Worm (Caenorhabditis elegans) whole organism, young adult: ENCODE measurements around the gene map-1.
A peak's percentile ranks its signal among the peaks of the same experiment; 100 is the strongest.

Experiments used
- B0336.3 ChIP-seq: fragments of 200-800 bp; sonication (Bioruptor generic); IDR thresholded peaks from 2 replicates; pipeline ENCODE4 v1.3.6; 2022; ENCODE audit warnings: missing genetic modification characterization, missing compliant biosample characterization
- C17E4.6 ChIP-seq: fragments of 200-800 bp; sonication (Bioruptor generic); IDR thresholded peaks from 2 replicates; pipeline ENCODE4 v1.3.6; 2022; ENCODE audit warnings: missing genetic modification reagents, missing genetic modification characterization, missing compliant biosample characterization
- D2030.7 ChIP-seq: fragments of 200-800 bp; sonication (Bioruptor generic); IDR thresholded peaks from 2 replicates; pipeline ENCODE4 v1.3.6; 2022; ENCODE audit warnings: missing genetic modification reagents, missing genetic modification characterization, missing compliant biosample characterization
- F10E7.11 ChIP-seq: sonication (generic microtip); optimal IDR thresholded peaks from 2 replicates; lab custom pipeline; 2017; ENCODE audit warnings: mild to moderate bottlenecking, missing genetic modification characterization, moderate library complexity, missing compliant biosample characterization
- F37B4.10 ChIP-seq: fragments of 200-800 bp; sonication (Bioruptor generic); IDR thresholded peaks from 2 replicates; pipeline ENCODE4 v1.3.6; 2022; ENCODE audit warnings: missing genetic modification characterization, missing compliant biosample characterization
- F39B2.1 ChIP-seq: fragments of 200-800 bp; sonication (Bioruptor generic); IDR thresholded peaks from 2 replicates; pipeline ENCODE4 v1.3.6; 2022; ENCODE audit warnings: missing genetic modification reagents, missing genetic modification characterization, missing compliant biosample characterization
- Y56A3A.18 ChIP-seq: fragments of 200-800 bp; sonication (Bioruptor generic); IDR thresholded peaks from 2 replicates; pipeline ENCODE4 v1.3.6; 2022; ENCODE audit warnings: missing genetic modification reagents, missing genetic modification characterization, missing compliant biosample characterization
- Y79H2A.3 ChIP-seq: fragments of 200-800 bp; sonication (Bioruptor generic); conservative IDR thresholded peaks from 2 replicates; pipeline ENCODE4 v1.3.6; 2022; ENCODE audit warnings: missing genetic modification reagents, missing genetic modification characterization, missing compliant biosample characterization
- Y95B8A.8 ChIP-seq: fragments of 200-800 bp; sonication (Bioruptor generic); IDR thresholded peaks from 2 replicates; pipeline ENCODE4 v1.3.6; 2022; ENCODE audit warnings: missing genetic modification reagents, missing genetic modification characterization, missing compliant biosample characterization
- ZK185.1 ChIP-seq: sonication (generic microtip); optimal IDR thresholded peaks from 2 replicates; lab custom pipeline; 2016; ENCODE audit warnings: mild to moderate bottlenecking, missing genetic modification characterization, missing compliant biosample characterization; ENCODE audit not compliant: poor library complexity, severe bottlenecking
- ama-1 ChIP-seq, 3 experiments: fragments of 150-350 bp in 1 of 3; sonication (generic microtip) in 2 of 3; optimal IDR thresholded peaks; 2 replicates each; lab custom pipeline; 2014 to 2018; ENCODE audit warnings: missing biosample characterization in 2 of 3, missing genetic modification characterization in 2 of 3, missing genetic modification reagents in 2 of 3
- aptf-2 ChIP-seq: fragments of 200-800 bp; sonication (Bioruptor generic); conservative IDR thresholded peaks from 2 replicates; pipeline ENCODE4 v1.3.6; 2022; ENCODE audit warnings: missing genetic modification reagents, missing genetic modification characterization, missing compliant biosample characterization
- atf-7 ChIP-seq: sonication (generic microtip); optimal IDR thresholded peaks from 2 replicates; lab custom pipeline; 2017; ENCODE audit warnings: mild to moderate bottlenecking, missing genetic modification characterization, missing compliant biosample characterization
- cebp-2 ChIP-seq: fragments of 200-800 bp; sonication (Bioruptor generic); IDR thresholded peaks from 2 replicates; pipeline ENCODE4 v1.3.6; 2022; ENCODE audit warnings: missing genetic modification characterization, missing compliant biosample characterization
- dox-1 ChIP-seq: fragments of 200-800 bp; sonication (Bioruptor generic); IDR thresholded peaks from 2 replicates; pipeline ENCODE4 v1.3.6; 2022; ENCODE audit warnings: missing genetic modification reagents, missing genetic modification characterization, missing compliant biosample characterization
- efl-1 ChIP-seq: fragments of 150-350 bp; optimal IDR thresholded peaks from 2 replicates; lab custom pipeline; 2014; ENCODE audit warnings: missing biosample characterization, missing genetic modification reagents, missing genetic modification characterization
- egl-44 ChIP-seq: fragments of 200-800 bp; sonication (Bioruptor generic); IDR thresholded peaks from 2 replicates; pipeline ENCODE4 v1.3.6; 2022; ENCODE audit warnings: missing genetic modification reagents, missing genetic modification characterization, missing compliant biosample characterization
- egrh-3 ChIP-seq: fragments of 200-800 bp; sonication (Bioruptor generic); IDR thresholded peaks from 2 replicates; pipeline ENCODE4 v1.3.6; 2022; ENCODE audit warnings: missing genetic modification reagents, missing genetic modification characterization, missing compliant biosample characterization
- hmg-1.2 ChIP-seq: fragments of 200-800 bp; sonication (Bioruptor generic); IDR thresholded peaks from 2 replicates; pipeline ENCODE4 v1.3.6; 2022; ENCODE audit warnings: missing genetic modification reagents, missing genetic modification characterization, missing compliant biosample characterization
- lin-35 ChIP-seq, 3 experiments: fragments of 150-350 bp in 2 of 3; sonication (generic microtip) in 1 of 3; optimal IDR thresholded peaks; 2 replicates each; lab custom pipeline; 2014 to 2018; ENCODE audit warnings: missing biosample characterization in 3 of 3, missing genetic modification characterization in 3 of 3, missing genetic modification reagents in 3 of 3
- lin-40 ChIP-seq: sonication (generic microtip); optimal IDR thresholded peaks from 2 replicates; lab custom pipeline; 2016; ENCODE audit warnings: missing genetic modification characterization, mild to moderate bottlenecking, missing compliant biosample characterization, missing genotype, missing genetic modification reagents
- lin-54 ChIP-seq: fragments of 200-800 bp; sonication (Bioruptor generic); optimal IDR thresholded peaks from 2 replicates; lab custom pipeline; 2018; ENCODE audit warnings: mild to moderate bottlenecking, missing genetic modification characterization, missing compliant biosample characterization
- lsy-27 ChIP-seq: sonication (generic microtip); optimal IDR thresholded peaks from 2 replicates; lab custom pipeline; 2017; ENCODE audit warnings: missing genetic modification characterization, mild to moderate bottlenecking, missing compliant biosample characterization, antibody characterized with exemption, missing genotype, borderline replicate concordance; ENCODE audit not compliant: insufficient read depth
- madf-3 ChIP-seq: fragments of 200-800 bp; sonication (Bioruptor generic); IDR thresholded peaks from 2 replicates; pipeline ENCODE4 v1.3.6; 2022; ENCODE audit warnings: missing genetic modification reagents, missing genetic modification characterization, missing compliant biosample characterization
- madf-6 ChIP-seq: fragments of 200-800 bp; sonication (Bioruptor generic); IDR thresholded peaks from 2 replicates; pipeline ENCODE4 v1.3.6; 2022; ENCODE audit warnings: missing genetic modification reagents, missing genetic modification characterization, missing compliant biosample characterization
- mcd-1 ChIP-seq: fragments of 200-800 bp; sonication (Bioruptor generic); IDR thresholded peaks from 2 replicates; pipeline ENCODE4 v1.3.6; 2022; ENCODE audit warnings: missing genetic modification reagents, missing genetic modification characterization, missing compliant biosample characterization
- mes-4 ChIP-seq: sonication (generic microtip); optimal IDR thresholded peaks from 2 replicates; lab custom pipeline; 2016; ENCODE audit warnings: missing genotype, missing genetic modification characterization, missing compliant biosample characterization
- nfya-2 ChIP-seq: fragments of 200-800 bp; sonication (Bioruptor generic); IDR thresholded peaks from 2 replicates; pipeline ENCODE4 v1.3.6; 2022; ENCODE audit warnings: missing genetic modification reagents, missing genetic modification characterization, missing compliant biosample characterization
- nfyb-1 ChIP-seq: fragments of 200-800 bp; sonication (Bioruptor generic); IDR thresholded peaks from 2 replicates; pipeline ENCODE4 v1.3.6; 2022; ENCODE audit warnings: missing genetic modification reagents, missing genetic modification characterization, missing compliant biosample characterization
- nhr-179 ChIP-seq: sonication (generic microtip); optimal IDR thresholded peaks from 2 replicates; lab custom pipeline; 2016; ENCODE audit warnings: mild to moderate bottlenecking, missing genetic modification characterization, missing compliant biosample characterization
- rcor-1 ChIP-seq: fragments of 200-800 bp; sonication (Bioruptor generic); IDR thresholded peaks from 2 replicates; pipeline ENCODE4 v1.3.6; 2022; ENCODE audit warnings: missing genetic modification reagents, missing genetic modification characterization, missing compliant biosample characterization
- rec-8 ChIP-seq, 2 experiments: sonication (generic microtip); optimal IDR thresholded peaks; 2 replicates each; lab custom pipeline; 2016; ENCODE audit warnings: mild to moderate bottlenecking in 2 of 2, missing genetic modification characterization in 2 of 2, missing genetic modification reagents in 2 of 2, missing genotype in 2 of 2, missing biosample characterization in 1 of 2, missing compliant biosample characterization in 1 of 2, moderate library complexity in 1 of 2
- repo-1 ChIP-seq: sonication (generic microtip); optimal IDR thresholded peaks from 2 replicates; lab custom pipeline; 2017; ENCODE audit warnings: mild to moderate bottlenecking, missing genetic modification characterization, missing compliant biosample characterization
- snpc-3.4 ChIP-seq: sonication (generic microtip); optimal IDR thresholded peaks from 2 replicates; lab custom pipeline; 2017; ENCODE audit warnings: missing genetic modification characterization, mild to moderate bottlenecking, missing compliant biosample characterization, antibody characterized with exemption, moderate library complexity, missing genotype, missing genetic modification reagents
- sptf-2 ChIP-seq: fragments of 200-800 bp; sonication (Bioruptor generic); optimal IDR thresholded peaks from 2 replicates; lab custom pipeline; 2018; ENCODE audit warnings: mild to moderate bottlenecking, missing genetic modification characterization, missing compliant biosample characterization
- xnd-1 ChIP-seq: sonication (generic microtip); optimal IDR thresholded peaks from 2 replicates; lab custom pipeline; 2016; ENCODE audit warnings: missing genotype, missing genetic modification reagents, missing genetic modification characterization, missing compliant biosample characterization
- zfh-2 ChIP-seq: fragments of 200-800 bp; sonication (Bioruptor generic); conservative IDR thresholded peaks from 2 replicates; pipeline ENCODE4 v1.3.6; 2022; ENCODE audit warnings: missing genetic modification reagents, missing genetic modification characterization, missing compliant biosample characterization
- ztf-6 ChIP-seq: fragments of 200-800 bp; sonication (Bioruptor generic); IDR thresholded peaks from 2 replicates; pipeline ENCODE4 v1.3.6; 2022; ENCODE audit warnings: missing genetic modification reagents, missing genetic modification characterization, missing compliant biosample characterization

Gene map-1

ce11 chrIV:3646338-3647154, 40.1 kb downstream of the map-1 start:
- no peak for TF ChIP-seq atf-7 (tag; lab: Kevin White, UChicago)
- TF ChIP-seq zfh-2 (GFP tag; lab: Robert Waterston, UW) = peak; percentile 70

ce11 chrIV:3645487-3645886, 41.2 kb downstream of the map-1 start:
- TF ChIP-seq egl-44 = 0 out of 2 replicates have a peak, but pooled peaks have one; percentile 15
- TF ChIP-seq dox-1 = peak; percentile 59; the same call in 1 of the 2 replicates
- TF ChIP-seq cebp-2 (GFP tag; lab: Robert Waterston, UW) = 0 out of 2 replicates have a peak, but pooled peaks have one; percentile 24
- TF ChIP-seq sptf-2 (GFP tag; lab: Kevin White, UChicago) = peak; percentile 48
- no peak for TF ChIP-seq F39B2.1 (GFP tag; lab: Robert Waterston, UW)
- TF ChIP-seq Y56A3A.18 (GFP tag; lab: Robert Waterston, UW) = no peak
- peak; percentile 24; the same call in 1 of the 2 replicates for TF ChIP-seq egrh-3 (GFP tag; lab: Robert Waterston, UW)
- TF ChIP-seq repo-1 = no peak
- peak; percentile 89 for TF ChIP-seq zfh-2 (GFP tag; lab: Robert Waterston, UW)
- no peak for TF ChIP-seq C17E4.6 (GFP tag; lab: Robert Waterston, UW)
- no peak for TF ChIP-seq B0336.3 (GFP tag; lab: Robert Waterston, UW)
- TF ChIP-seq mcd-1 (GFP tag; lab: Robert Waterston, UW) = peak; percentile 22; the same call in 1 of the 2 replicates

DNA sequence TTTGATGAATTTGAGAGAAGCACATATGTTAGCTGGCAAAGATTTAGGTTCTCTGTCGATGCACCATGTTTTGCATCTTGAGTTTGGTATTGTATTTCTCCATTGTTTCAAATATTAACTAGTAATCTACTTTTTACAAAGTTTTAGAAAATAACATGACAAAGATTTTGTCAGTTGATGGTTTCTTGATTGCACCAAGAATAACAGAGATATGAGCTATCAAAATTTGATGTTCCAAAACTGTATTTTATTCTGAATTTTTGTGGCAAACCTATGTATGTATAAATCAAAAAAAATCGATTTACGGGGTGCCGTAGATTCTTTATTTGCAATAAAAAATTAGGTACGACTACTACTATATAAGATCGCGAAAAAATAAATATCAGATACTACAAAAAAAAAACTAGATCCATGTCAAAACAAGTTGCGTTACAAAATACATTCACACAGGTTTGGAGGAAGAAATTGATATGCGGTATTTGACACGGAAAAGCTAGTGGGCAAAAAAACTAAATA, 41.7 kb downstream of the map-1 start:
- TF ChIP-seq Y79H2A.3 (GFP tag; lab: Robert Waterston, UW) (0 out of 2 replicates have a peak, but pooled peaks have one; percentile 38), F37B4.10 (no peak), Y95B8A.8 (GFP tag; lab: Robert Waterston, UW) (0 out of 2 replicates have a peak, but pooled peaks have one; percentile 28), F10E7.11 (tag; lab: Kevin White, UChicago) (no peak), xnd-1 (no peak), efl-1 (GFP tag; lab: Kevin White, UChicago) (no peak), ztf-6 (GFP tag; lab: Robert Waterston, UW) (no peak), rcor-1 (GFP tag; lab: Robert Waterston, UW) (no peak), lin-35 (GFP tag; optimal IDR thresholded peaks at IDR 0.05; lab: Kevin White, UChicago) (peak in 1 of 3 experiments; percentile 38), madf-3 (GFP tag; lab: Robert Waterston, UW) (no peak), ZK185.1 (tag; lab: Kevin White, UChicago) (no peak), madf-6 (GFP tag; lab: Robert Waterston, UW) (0 out of 2 replicates have a peak, but pooled peaks have one; percentile 21), nfya-2 (no peak), D2030.7 (GFP tag; lab: Robert Waterston, UW) (no peak), mes-4 (tag; lab: Kevin White, UChicago) (no peak), repo-1 (no peak), sptf-2 (GFP tag; lab: Kevin White, UChicago) (no peak), ama-1 (optimal IDR thresholded peaks at IDR 0.05; lab: Kevin White, UChicago) (peak; percentile 74), ama-1 (GFP tag; optimal IDR thresholded peaks at IDR 0.05; lab: Kevin White, UChicago) (no peak), nhr-179 (tag; lab: Kevin White, UChicago) (no peak), nfyb-1 (GFP tag; lab: Robert Waterston, UW) (peak; percentile 31; the same call in 1 of the 2 replicates), B0336.3 (GFP tag; lab: Robert Waterston, UW) (0 out of 2 replicates have a peak, but pooled peaks have one; percentile 13), lsy-27 (tag; lab: Kevin White, UChicago) (no peak), snpc-3.4 (tag; lab: Kevin White, UChicago) (no peak), lin-54 (peak; percentile 16), hmg-1.2 (GFP tag; lab: Robert Waterston, UW) (0 out of 2 replicates have a peak, but pooled peaks have one; percentile 4), lin-40 (tag; lab: Kevin White, UChicago) (no peak), aptf-2 (GFP tag; lab: Robert Waterston, UW) (no peak), rec-8 (tag; optimal IDR thresholded peaks at IDR 0.05; lab: Kevin White, UChicago) (no peak)
